Worm (Caenorhabditis elegans) whole organism, L1 larva: ENCODE data around the gene par-5.

Source experiments
- C04F5.9 ChIP-seq: sonication (generic microtip); optimal IDR thresholded peaks from 2 replicates; lab custom pipeline; 2016; ENCODE audit warnings: missing genetic modification characterization, missing compliant biosample characterization
- C16A3.4 ChIP-seq: fragments of 150-350 bp; optimal IDR thresholded peaks from 2 replicates; lab custom pipeline; 2014; ENCODE audit warnings: missing biosample characterization, missing genetic modification characterization
- C34B4.2 ChIP-seq: sonication (generic microtip); optimal IDR thresholded peaks from 2 replicates; lab custom pipeline; 2017; ENCODE audit warnings: mild to moderate bottlenecking, missing genetic modification characterization, missing compliant biosample characterization
- Y116A8C.19 ChIP-seq: sonication (generic microtip); optimal IDR thresholded peaks from 2 replicates; lab custom pipeline; 2016; ENCODE audit warnings: missing compliant biosample characterization, missing genetic modification characterization, borderline replicate concordance
- alr-1 ChIP-seq: fragments of 200-800 bp; sonication (Bioruptor generic); optimal IDR thresholded peaks from 2 replicates; lab custom pipeline; 2018; ENCODE audit warnings: borderline replicate concordance, mild to moderate bottlenecking, missing genetic modification characterization, missing compliant biosample characterization
- blmp-1 ChIP-seq: fragments of 150-350 bp; optimal IDR thresholded peaks from 2 replicates; lab custom pipeline; 2014; ENCODE audit warnings: missing biosample characterization, missing genetic modification characterization
- ceh-8 ChIP-seq: fragments of 200-800 bp; sonication (Bioruptor generic); optimal IDR thresholded peaks from 2 replicates; lab custom pipeline; 2018; ENCODE audit warnings: mild to moderate bottlenecking, missing genetic modification characterization, moderate library complexity, missing compliant biosample characterization
- ceh-90 ChIP-seq: sonication (generic microtip); optimal IDR thresholded peaks from 2 replicates; lab custom pipeline; 2016; ENCODE audit warnings: missing genetic modification characterization, missing compliant biosample characterization
- ces-1 ChIP-seq: fragments of 150-350 bp; optimal IDR thresholded peaks from 2 replicates; lab custom pipeline; 2014; ENCODE audit warnings: missing biosample characterization, missing genetic modification reagents, missing genetic modification characterization
- dpl-1 ChIP-seq, 3 experiments: fragments of 150-350 bp in 2 of 3; sonication (generic microtip) in 1 of 3; optimal IDR thresholded peaks; 2 replicates each; lab custom pipeline; 2014 to 2017; ENCODE audit warnings: missing biosample characterization in 3 of 3, missing genetic modification characterization in 3 of 3, missing genetic modification reagents in 3 of 3
- dsc-1 ChIP-seq: sonication (generic microtip); optimal IDR thresholded peaks from 2 replicates; lab custom pipeline; 2016; ENCODE audit warnings: mild to moderate bottlenecking, missing genetic modification characterization, missing compliant biosample characterization
- efl-3 ChIP-seq: fragments of 200-800 bp; sonication (Bioruptor generic); optimal IDR thresholded peaks from 2 replicates; lab custom pipeline; 2018; ENCODE audit warnings: mild to moderate bottlenecking, missing genetic modification characterization, missing compliant biosample characterization
- egl-27 ChIP-seq, 2 experiments: fragments of 150-350 bp in 1 of 2; sonication (generic microtip); optimal IDR thresholded peaks; 3 replicates each; lab custom pipeline; 2017 to 2018; ENCODE audit warnings: missing biosample characterization in 2 of 2, missing genetic modification characterization in 2 of 2, missing genetic modification reagents in 2 of 2
- elt-2 ChIP-seq: sonication (generic microtip); optimal IDR thresholded peaks from 2 replicates; lab custom pipeline; 2016; ENCODE audit warnings: missing genetic modification characterization, mild to moderate bottlenecking, inconsistent platforms, missing compliant biosample characterization, missing genetic modification reagents
- fkh-10 ChIP-seq: sonication (generic microtip); optimal IDR thresholded peaks from 2 replicates; lab custom pipeline; 2017; ENCODE audit warnings: missing biosample characterization, missing genetic modification reagents, missing genetic modification characterization
- fkh-4 ChIP-seq: sonication (generic microtip); optimal IDR thresholded peaks from 2 replicates; lab custom pipeline; 2016; ENCODE audit warnings: missing compliant biosample characterization, missing genetic modification characterization, borderline replicate concordance
- fos-1 ChIP-seq: fragments of 150-350 bp; optimal IDR thresholded peaks from 2 replicates; lab custom pipeline; 2014; ENCODE audit warnings: missing biosample characterization, missing genetic modification characterization
- grh-1 ChIP-seq: fragments of 200-800 bp; sonication (Bioruptor generic); IDR thresholded peaks from 2 replicates; pipeline ENCODE4 v1.3.6; 2022; ENCODE audit warnings: missing genetic modification reagents, missing genetic modification characterization, missing compliant biosample characterization
- hlh-17 ChIP-seq: fragments of 200-800 bp; sonication (Bioruptor generic); optimal IDR thresholded peaks from 2 replicates; lab custom pipeline; 2018; ENCODE audit warnings: missing genetic modification characterization, mild to moderate bottlenecking, missing compliant biosample characterization, moderate library complexity, borderline replicate concordance
- hlh-4 ChIP-seq: sonication (generic microtip); optimal IDR thresholded peaks from 2 replicates; lab custom pipeline; 2016; ENCODE audit warnings: mild to moderate bottlenecking, missing genetic modification characterization, missing compliant biosample characterization
- hpl-2 ChIP-seq: fragments of 150-350 bp; optimal IDR thresholded peaks from 2 replicates; lab custom pipeline; 2014; ENCODE audit warnings: missing biosample characterization, missing genetic modification reagents, missing genetic modification characterization
- irx-1 ChIP-seq: sonication (generic microtip); optimal IDR thresholded peaks from 2 replicates; lab custom pipeline; 2016; ENCODE audit warnings: missing genetic modification characterization, missing compliant biosample characterization
- isw-1 ChIP-seq: fragments of 200-800 bp; sonication (Bioruptor generic); IDR thresholded peaks from 2 replicates; pipeline ENCODE4 v1.3.6; 2022; ENCODE audit warnings: missing genetic modification characterization, missing compliant biosample characterization
- jun-1 ChIP-seq: fragments of 150-350 bp; optimal IDR thresholded peaks from 2 replicates; lab custom pipeline; 2014; ENCODE audit warnings: missing biosample characterization, missing genetic modification reagents, missing genetic modification characterization
- lin-35 ChIP-seq, 2 experiments: fragments of 150-350 bp; optimal IDR thresholded peaks; 2 replicates each; lab custom pipeline; 2014; ENCODE audit warnings: missing biosample characterization in 2 of 2, missing genetic modification characterization in 2 of 2, missing genetic modification reagents in 2 of 2
- lsy-2 ChIP-seq, 2 experiments: fragments of 150-350 bp; optimal IDR thresholded peaks; 2 replicates each; lab custom pipeline; 2014; ENCODE audit warnings: missing biosample characterization in 2 of 2, missing genetic modification characterization in 2 of 2
- mab-9 ChIP-seq: fragments of 200-800 bp; sonication (Bioruptor generic); IDR thresholded peaks from 2 replicates; pipeline ENCODE4 v1.3.6; 2022; ENCODE audit warnings: missing genetic modification reagents, missing genetic modification characterization, missing compliant biosample characterization
- nhr-19 ChIP-seq: fragments of 200-800 bp; sonication (Bioruptor generic); conservative IDR thresholded peaks from 2 replicates; pipeline ENCODE4 v1.3.6; 2022; ENCODE audit warnings: missing genetic modification characterization, missing compliant biosample characterization
- nhr-20 ChIP-seq: sonication (generic microtip); optimal IDR thresholded peaks from 2 replicates; lab custom pipeline; 2016; ENCODE audit warnings: mild to moderate bottlenecking, missing genetic modification characterization, missing compliant biosample characterization
- nhr-237 ChIP-seq: fragments of 150-350 bp; optimal IDR thresholded peaks from 2 replicates; lab custom pipeline; 2014; ENCODE audit warnings: missing biosample characterization, missing genetic modification characterization
- nhr-71 ChIP-seq: sonication (generic microtip); optimal IDR thresholded peaks from 2 replicates; lab custom pipeline; 2016; ENCODE audit warnings: mild to moderate bottlenecking, missing genetic modification characterization, moderate library complexity, missing compliant biosample characterization
- nhr-84 ChIP-seq: sonication (generic microtip); optimal IDR thresholded peaks from 2 replicates; lab custom pipeline; 2017; ENCODE audit warnings: missing biosample characterization, missing genetic modification characterization
- pqm-1 ChIP-seq: sonication (generic microtip); optimal IDR thresholded peaks from 3 replicates; lab custom pipeline; 2017; ENCODE audit warnings: missing biosample characterization, missing genetic modification characterization
- rnt-1 ChIP-seq: sonication (generic microtip); optimal IDR thresholded peaks from 2 replicates; lab custom pipeline; 2016; ENCODE audit warnings: mild to moderate bottlenecking, missing genetic modification characterization, moderate library complexity, missing compliant biosample characterization
- snpc-4 ChIP-seq: fragments of 150-350 bp; optimal IDR thresholded peaks from 2 replicates; lab custom pipeline; 2014; ENCODE audit warnings: missing biosample characterization, missing genetic modification characterization
- snu-23 ChIP-seq: sonication (generic microtip); optimal IDR thresholded peaks from 2 replicates; lab custom pipeline; 2016; ENCODE audit warnings: missing genetic modification characterization, missing compliant biosample characterization
- sox-4 ChIP-seq: sonication (generic microtip); optimal IDR thresholded peaks from 2 replicates; lab custom pipeline; 2016; ENCODE audit warnings: missing genetic modification characterization, missing compliant biosample characterization
- sup-37 ChIP-seq: fragments of 200-800 bp; sonication (Bioruptor generic); optimal IDR thresholded peaks from 2 replicates; lab custom pipeline; 2018; ENCODE audit warnings: mild to moderate bottlenecking, missing genetic modification characterization, missing compliant biosample characterization
- tlp-1 ChIP-seq: fragments of 150-350 bp; optimal IDR thresholded peaks from 2 replicates; lab custom pipeline; 2014; ENCODE audit warnings: missing biosample characterization, missing genetic modification characterization
- unc-130 ChIP-seq: fragments of 150-350 bp; optimal IDR thresholded peaks from 2 replicates; lab custom pipeline; 2017; ENCODE audit warnings: missing biosample characterization, missing genetic modification characterization, inconsistent platforms
- unc-98 ChIP-seq: fragments of 200-800 bp; sonication (Bioruptor generic); IDR thresholded peaks from 2 replicates; pipeline ENCODE4 v1.3.6; 2022; ENCODE audit warnings: missing genetic modification characterization, missing compliant biosample characterization
- vab-15 ChIP-seq: sonication (generic microtip); optimal IDR thresholded peaks from 2 replicates; lab custom pipeline; 2017; ENCODE audit warnings: missing genotype, mild to moderate bottlenecking, missing genetic modification characterization, missing compliant biosample characterization
- ztf-4 ChIP-seq: fragments of 150-350 bp; optimal IDR thresholded peaks from 2 replicates; lab custom pipeline; 2014; ENCODE audit warnings: missing biosample characterization, missing genetic modification characterization

Gene par-5

ce11 chrIV:11822454-11822853, 730 bp upstream of the par-5 start (continued):
- TF ChIP-seq nhr-84 (tag; lab: Kevin White, UChicago) (no peak), hpl-2 (GFP tag; lab: Kevin White, UChicago) (no peak), ceh-8 (no peak), nhr-20 (tag; lab: Kevin White, UChicago) (peak; percentile 31), C34B4.2 (tag; lab: Kevin White, UChicago) (no peak), hlh-17 (GFP tag; lab: Kevin White, UChicago) (no peak), sup-37 (GFP tag; lab: Kevin White, UChicago) (no peak), egl-27 (tag; optimal IDR thresholded peaks at IDR 0.05; lab: Kevin White, UChicago) (no peak), irx-1 (tag; lab: Kevin White, UChicago) (no peak), alr-1 (tag; lab: Kevin White, UChicago) (no peak), ztf-4 (tag; lab: Kevin White, UChicago) (no peak), grh-1 (GFP tag; lab: Robert Waterston, UW) (no peak), lsy-2 (tag; optimal IDR thresholded peaks at IDR 0.05; lab: Kevin White, UChicago) (peak; percentile 44 to 80), sox-4 (no peak), unc-98 (no peak), nhr-71 (tag; lab: Kevin White, UChicago) (peak; percentile 48), jun-1 (no peak), pqm-1 (tag; lab: Kevin White, UChicago) (no peak), blmp-1 (tag; lab: Kevin White, UChicago) (peak; percentile 17), dsc-1 (peak; percentile 23), Y116A8C.19 (tag; lab: Kevin White, UChicago) (no peak), ces-1 (GFP tag; lab: Kevin White, UChicago) (no peak), vab-15 (tag; lab: Kevin White, UChicago) (no peak), C04F5.9 (tag; lab: Kevin White, UChicago) (no peak), lin-35 (GFP tag; optimal IDR thresholded peaks at IDR 0.05; lab: Kevin White, UChicago) (peak; percentile 90 to 93), snu-23 (GFP tag; lab: Kevin White, UChicago) (peak; percentile 57), nhr-237 (tag; lab: Kevin White, UChicago) (no peak), isw-1 (GFP tag; lab: Robert Waterston, UW) (peak; percentile 46; the same call in 1 of the 2 replicates), ceh-90 (tag; lab: Kevin White, UChicago) (no peak), elt-2 (tag; lab: Kevin White, UChicago) (no peak), dpl-1 (GFP tag; optimal IDR thresholded peaks at IDR 0.05; lab: Kevin White, UChicago) (peak; percentile 87 to 93 (median 89)), fkh-10 (GFP tag; lab: Kevin White, UChicago) (no peak), snpc-4 (tag; lab: Kevin White, UChicago) (no peak), nhr-19 (peak; percentile 48), rnt-1 (peak; percentile 59), unc-130 (tag; lab: Kevin White, UChicago) (no peak), fos-1 (tag; lab: Kevin White, UChicago) (peak; percentile 10), C16A3.4 (peak; percentile 49), mab-9 (GFP tag; lab: Robert Waterston, UW) (no peak), efl-3 (GFP tag; lab: Kevin White, UChicago) (no peak), tlp-1 (tag; lab: Kevin White, UChicago) (no peak), hlh-4 (tag; lab: Kevin White, UChicago) (no peak), fkh-4 (no peak)
